Fruit fly (Drosophila melanogaster) whole organism, prepupa: ENCODE measurements around the gene Nep5.

Source experiments
- CG6276 ChIP-seq: fragments of 200-800 bp; sonication (Bioruptor generic); optimal IDR thresholded peaks from 2 replicates; lab custom pipeline; 2017; ENCODE audit warnings: missing biosample characterization, mild to moderate bottlenecking, missing genetic modification characterization
- Gug ChIP-seq: fragments of 200-800 bp; sonication (Bioruptor generic); IDR thresholded peaks from 2 replicates; pipeline ENCODE4 v1.3.6; 2022; ENCODE audit warnings: missing biosample characterization, missing genetic modification characterization
- Sox15 ChIP-seq: fragments of 200-800 bp; sonication (Bioruptor generic); optimal IDR thresholded peaks from 3 replicates; lab custom pipeline; 2016; ENCODE audit warnings: missing biosample characterization, missing genetic modification characterization
- cyc ChIP-seq: fragments of 200-800 bp; sonication (Bioruptor generic); optimal IDR thresholded peaks from 3 replicates; lab custom pipeline; 2016; ENCODE audit warnings: missing biosample characterization, missing genetic modification characterization
- dac ChIP-seq: fragments of 200-800 bp; sonication (Bioruptor generic); optimal IDR thresholded peaks from 2 replicates; lab custom pipeline; 2017; ENCODE audit warnings: missing biosample characterization, mild to moderate bottlenecking, missing genetic modification characterization
- fd85E ChIP-seq: fragments of 200-800 bp; sonication (Bioruptor generic); optimal IDR thresholded peaks from 3 replicates; lab custom pipeline; 2016; ENCODE audit warnings: missing biosample characterization, missing genetic modification characterization
- net ChIP-seq: fragments of 200-800 bp; sonication (Bioruptor generic); optimal IDR thresholded peaks from 3 replicates; lab custom pipeline; 2016; ENCODE audit warnings: missing biosample characterization, missing genetic modification characterization

DNA sequence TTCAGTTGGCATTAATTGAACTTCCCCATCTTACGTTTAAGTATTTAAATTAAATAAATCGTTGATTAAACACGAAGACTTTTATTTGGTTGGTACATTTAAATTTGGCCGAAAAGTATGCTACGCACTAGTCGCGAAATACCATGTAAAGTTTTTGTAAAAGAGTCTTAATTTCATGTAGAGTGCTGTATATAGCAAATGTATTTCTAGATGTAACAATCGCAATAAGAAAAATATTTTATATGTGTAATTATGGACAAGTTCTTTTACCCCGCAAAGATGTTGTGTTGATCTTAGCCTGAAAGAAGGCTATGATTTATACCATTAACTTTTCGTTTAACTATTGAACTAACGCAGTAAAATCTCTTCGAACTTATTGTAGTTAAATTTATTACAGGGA is 18.8 kb upstream of the Nep5 start:
- no peak for TF ChIP-seq dac (GFP tag; lab: Kevin White, UChicago)
- TF ChIP-seq cyc (GFP tag; lab: Kevin White, UChicago), result no peak
- no peak for TF ChIP-seq Gug (GFP tag; lab: Robert Waterston, UW)
- no peak for TF ChIP-seq Sox15
- TF ChIP-seq CG6276 (GFP tag; lab: Kevin White, UChicago), result no peak
- TF ChIP-seq fd85E (GFP tag; lab: Kevin White, UChicago), result no peak
- no peak for TF ChIP-seq net (GFP tag; lab: Kevin White, UChicago)
